Fruit fly (Drosophila melanogaster): ENCODE data around the gene CG10337.

CG10337 gene

DNA sequence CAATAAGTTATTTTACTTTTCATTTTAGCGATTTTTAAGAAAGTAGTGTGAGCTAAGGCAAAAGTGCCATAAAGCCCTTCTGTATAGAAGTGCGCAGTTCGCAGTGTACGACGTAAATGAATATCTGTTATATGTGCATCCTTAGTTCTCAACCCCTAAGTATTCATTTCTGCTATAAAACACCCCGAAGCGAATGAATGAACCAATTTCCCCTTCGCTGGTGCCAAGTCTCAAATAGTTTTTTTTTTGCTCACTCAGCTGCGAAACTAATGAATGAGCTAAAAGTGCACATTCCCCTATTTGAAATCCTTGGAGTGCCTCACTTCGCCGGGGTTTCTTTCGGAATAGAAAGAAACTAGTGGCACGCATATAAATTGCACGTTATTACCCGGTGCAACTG is 43.9 kb upstream of the CG10337 start:
- no peak for TF ChIP-seq Abd-B (GFP tag; optimal IDR thresholded peaks at IDR 0.05)
- TF ChIP-seq Hr78 (GFP tag; optimal IDR thresholded peaks at IDR 0.05), result no peak
- TF ChIP-seq Myc (optimal IDR thresholded peaks at IDR 0.05), result no peak
- TF ChIP-seq fru (GFP tag; optimal IDR thresholded peaks at IDR 0.05), result no peak
- TF ChIP-seq pan (optimal IDR thresholded peaks at IDR 0.05), result no peak
- TF ChIP-seq CG9705 (GFP tag; optimal IDR thresholded peaks at IDR 0.05), result no peak
- TF ChIP-seq N (GFP tag; optimal IDR thresholded peaks at IDR 0.05), result no peak
- TF ChIP-seq usp (GFP tag; optimal IDR thresholded peaks at IDR 0.05), result no peak

DNA sequence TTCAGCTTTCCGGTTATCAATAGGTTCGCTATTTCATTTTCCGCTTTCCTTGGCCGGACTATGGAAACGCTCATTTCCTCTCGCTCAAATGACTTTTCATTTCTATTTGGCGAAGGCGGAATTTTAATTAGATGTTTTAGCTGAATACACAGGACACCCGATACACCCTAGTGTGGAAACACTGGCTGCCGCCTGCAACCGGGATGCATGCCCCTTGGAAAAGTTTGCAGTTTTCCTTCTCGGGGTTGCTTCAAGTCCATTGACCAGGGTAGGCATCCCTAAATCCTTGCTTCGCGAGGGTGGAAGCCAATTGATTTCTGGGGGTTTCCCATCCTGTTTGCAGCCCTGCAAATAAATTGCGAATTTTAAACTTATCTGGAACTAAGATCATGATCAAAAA is 42.2 kb upstream of the CG10337 start:
- no peak for TF ChIP-seq psq (GFP tag; optimal IDR thresholded peaks at IDR 0.05)
- TF ChIP-seq woc (GFP tag; optimal IDR thresholded peaks at IDR 0.05), result no peak
- TF ChIP-seq br (GFP tag; optimal IDR thresholded peaks at IDR 0.05), result no peak
- TF ChIP-seq Vsx2 (GFP tag; optimal IDR thresholded peaks at IDR 0.05; ENCODE audit: partially characterized antibody), result no peak
- no peak for TF ChIP-seq usp (GFP tag; optimal IDR thresholded peaks at IDR 0.05)
- no peak for TF ChIP-seq dsf (GFP tag; optimal IDR thresholded peaks at IDR 0.05; ENCODE audit: borderline replicate concordance)
- TF ChIP-seq N (GFP tag; optimal IDR thresholded peaks at IDR 0.05), result no peak
- no peak for TF ChIP-seq tai (GFP tag; optimal IDR thresholded peaks at IDR 0.05)

DNA sequence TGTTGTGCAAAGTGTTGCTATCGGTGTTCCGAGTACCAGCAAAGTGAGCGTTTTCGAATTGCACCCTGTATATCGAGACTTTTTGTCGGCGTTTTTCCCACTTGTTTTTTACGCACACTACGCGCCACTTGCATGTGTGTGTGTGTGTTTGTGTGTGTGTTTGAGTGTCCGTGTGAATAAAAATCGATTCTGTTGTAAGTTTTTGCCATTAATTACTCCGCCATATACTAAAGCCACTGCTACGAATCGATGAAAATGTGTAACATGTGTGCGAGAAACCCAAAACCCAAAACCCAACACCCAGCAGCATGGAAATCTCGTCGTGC is 40.5 kb upstream of the CG10337 start:
- TF ChIP-seq Sp1 (GFP tag; optimal IDR thresholded peaks at IDR 0.05) (no peak), Hr83 (GFP tag; optimal IDR thresholded peaks at IDR 0.05; ENCODE audit: poor library complexity, severe bottlenecking) (no peak), lola (GFP tag; optimal IDR thresholded peaks at IDR 0.05) (no peak), N (GFP tag; optimal IDR thresholded peaks at IDR 0.05) (peak; percentile 66)

DNA sequence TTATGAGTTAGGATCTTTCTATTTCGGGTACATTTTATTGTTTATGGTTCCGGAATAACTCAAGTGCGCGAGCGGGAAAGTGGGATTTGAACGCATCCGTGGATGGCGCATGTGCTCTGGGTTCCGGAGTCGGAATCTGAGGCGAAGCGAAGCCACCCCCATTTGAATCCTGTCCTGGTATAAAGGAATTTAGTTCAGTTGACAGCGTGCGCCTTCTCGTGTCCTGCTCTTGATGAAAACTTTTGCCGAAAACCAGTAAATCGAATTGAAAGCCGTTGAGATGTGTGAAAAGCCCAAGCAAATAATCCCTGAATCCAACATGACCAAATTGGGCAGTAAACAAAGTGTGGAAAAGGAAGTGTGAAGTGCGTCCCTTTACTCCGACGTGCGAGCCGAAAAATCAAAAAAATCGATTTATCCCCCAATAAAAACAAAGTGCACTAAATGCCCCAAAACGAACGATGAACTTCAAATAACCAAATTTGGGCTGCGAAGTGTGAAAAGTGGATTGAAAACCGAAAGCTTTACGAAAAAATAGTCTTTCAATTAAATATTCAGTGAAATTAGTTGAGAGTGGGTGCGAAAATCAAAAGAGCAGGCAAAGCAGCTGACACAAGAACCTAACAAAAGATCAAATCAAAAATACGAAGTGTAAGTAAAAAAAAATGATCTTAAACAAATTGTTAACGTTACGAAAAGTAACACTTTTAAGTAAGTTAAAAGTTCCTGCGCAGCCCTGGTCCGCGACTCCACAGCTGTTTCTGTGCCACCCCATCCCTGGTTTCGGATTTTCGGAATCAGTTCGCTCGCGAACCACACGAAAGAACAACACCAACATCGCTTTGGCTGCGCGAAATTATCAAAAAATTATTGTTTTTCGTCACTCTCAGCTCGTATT is 39.9 kb upstream of the CG10337 start, which contains the start of gene Lar:
Gene Lar, plus strand, starts transcription at position 188 of the 898 bp plus-strand sequence.
- TF ChIP-seq woc (GFP tag; optimal IDR thresholded peaks at IDR 0.05) (peak; percentile 63), HLH106 (tag; optimal IDR thresholded peaks at IDR 0.05) (peak; percentile 59), h (GFP tag; optimal IDR thresholded peaks at IDR 0.05) (peak; percentile 61), foxo (GFP tag; optimal IDR thresholded peaks at IDR 0.05) (peak in 1 of 2 experiments; percentile 70), OdsH (GFP tag; optimal IDR thresholded peaks at IDR 0.05) (peak; percentile 41), ey (GFP tag; optimal IDR thresholded peaks at IDR 0.05) (peak; percentile 55), sage (GFP tag; optimal IDR thresholded peaks at IDR 0.05) (no peak), Hr78 (GFP tag; optimal IDR thresholded peaks at IDR 0.05) (no peak), sv (GFP tag; optimal IDR thresholded peaks at IDR 0.05) (peak; percentile 72), Hr83 (GFP tag; optimal IDR thresholded peaks at IDR 0.05; ENCODE audit: poor library complexity, severe bottlenecking) (peak; percentile 72), dl (GFP tag; optimal IDR thresholded peaks at IDR 0.05; ENCODE audit: insufficient read depth in 1 of 2, partially characterized antibody in 2 of 2) (no peak), psq (GFP tag; optimal IDR thresholded peaks at IDR 0.05) (peak; percentile 43), br (GFP tag; optimal IDR thresholded peaks at IDR 0.05) (peak; percentile 65), rgr (GFP tag; optimal IDR thresholded peaks at IDR 0.05) (peak; percentile 70), Rel (GFP tag; optimal IDR thresholded peaks at IDR 0.05) (no peak), Rel (tag; optimal IDR thresholded peaks at IDR 0.05) (peak; percentile 47), dmrt93B (GFP tag; optimal IDR thresholded peaks at IDR 0.05) (no peak), Sp1 (GFP tag; optimal IDR thresholded peaks at IDR 0.05) (peak; percentile 55), fru (GFP tag; optimal IDR thresholded peaks at IDR 0.05) (peak; percentile 61), Vsx2 (GFP tag; optimal IDR thresholded peaks at IDR 0.05; ENCODE audit: partially characterized antibody) (no peak)

DNA sequence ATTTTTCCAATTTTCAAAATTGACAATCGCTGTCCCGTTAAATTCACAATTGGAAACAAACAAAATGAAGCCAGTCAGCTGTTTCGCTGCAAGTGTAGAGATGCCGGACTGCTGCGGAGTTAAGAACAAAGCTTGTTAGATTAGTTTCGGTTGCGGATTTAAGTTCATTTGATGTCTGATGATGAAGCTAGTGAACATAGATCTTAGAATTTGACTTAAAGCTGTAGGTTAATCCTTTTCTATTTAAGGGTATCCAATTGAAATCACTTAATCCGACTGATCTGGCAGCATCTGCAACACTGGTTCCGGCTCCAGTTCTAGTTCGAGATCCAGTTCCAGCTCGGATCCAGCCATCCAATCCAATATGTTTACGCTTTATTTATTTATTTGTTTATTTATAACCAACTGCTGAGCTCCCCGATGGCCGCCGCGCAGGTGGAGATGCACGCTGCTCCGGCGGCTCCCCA is 37.2 kb upstream of the CG10337 start, which contains the start of the genes PCNA2 and CG10366:
Gene PCNA2, minus strand, starts transcription at position 65 of the 467 bp plus-strand sequence.
Gene CG10366, plus strand, starts transcription at position 310 of the 467 bp plus-strand sequence.
- TF ChIP-seq Sp1 (GFP tag; optimal IDR thresholded peaks at IDR 0.05) (peak; percentile 66), h (GFP tag; optimal IDR thresholded peaks at IDR 0.05) (peak; percentile 76), sv (GFP tag; optimal IDR thresholded peaks at IDR 0.05) (peak; percentile 46), Dif (GFP tag; optimal IDR thresholded peaks at IDR 0.05; ENCODE audit: partially characterized antibody) (no peak), CG9705 (GFP tag; optimal IDR thresholded peaks at IDR 0.05) (peak; percentile 72), Jra (GFP tag; optimal IDR thresholded peaks at IDR 0.05) (peak; percentile 49), HLH106 (tag; optimal IDR thresholded peaks at IDR 0.05) (peak; percentile 79), CG32264 (GFP tag; optimal IDR thresholded peaks at IDR 0.05) (no peak), ey (GFP tag; optimal IDR thresholded peaks at IDR 0.05) (peak; percentile 80), Rel (GFP tag; optimal IDR thresholded peaks at IDR 0.05) (no peak), Rel (tag; optimal IDR thresholded peaks at IDR 0.05) (peak; percentile 73), OdsH (GFP tag; optimal IDR thresholded peaks at IDR 0.05) (peak; percentile 69), pan (optimal IDR thresholded peaks at IDR 0.05) (no peak), br (GFP tag; optimal IDR thresholded peaks at IDR 0.05) (peak; percentile 68), woc (GFP tag; optimal IDR thresholded peaks at IDR 0.05) (peak; percentile 13), Myc (optimal IDR thresholded peaks at IDR 0.05) (peak; percentile 63), fru (GFP tag; optimal IDR thresholded peaks at IDR 0.05) (peak; percentile 64), rgr (GFP tag; optimal IDR thresholded peaks at IDR 0.05) (peak; percentile 78), psq (GFP tag; optimal IDR thresholded peaks at IDR 0.05) (peak; percentile 47), jim (GFP tag; optimal IDR thresholded peaks at IDR 0.05) (peak; percentile 35), foxo (GFP tag; optimal IDR thresholded peaks at IDR 0.05) (peak in 1 of 2 experiments; percentile 84), lola (GFP tag; optimal IDR thresholded peaks at IDR 0.05) (no peak), dsf (GFP tag; optimal IDR thresholded peaks at IDR 0.05; ENCODE audit: borderline replicate concordance) (no peak)
